Worm (Caenorhabditis elegans) whole organism, young adult: Measurements from ENCODE around the gene tag-340.
"Not testable (repeated sequence)": the region's sequence is repeated elsewhere in the genome, so short reads cannot be mapped to it uniquely, and the experiment has no call there.

Experiments
- C06A6.2 ChIP-seq: fragments of 200-800 bp; sonication (Bioruptor generic); conservative IDR thresholded peaks from 2 replicates; pipeline ENCODE4 v1.3.6; 2022; ENCODE audit warnings: missing genetic modification characterization, missing compliant biosample characterization
- C17E4.6 ChIP-seq: fragments of 200-800 bp; sonication (Bioruptor generic); IDR thresholded peaks from 2 replicates; pipeline ENCODE4 v1.3.6; 2022; ENCODE audit warnings: missing genetic modification reagents, missing genetic modification characterization, missing compliant biosample characterization
- F23B12.7 ChIP-seq: sonication (generic microtip); optimal IDR thresholded peaks from 2 replicates; lab custom pipeline; 2017; ENCODE audit warnings: missing genetic modification characterization, mild to moderate bottlenecking, missing compliant biosample characterization, antibody characterized with exemption, moderate library complexity; ENCODE audit not compliant: insufficient read depth
- F33H1.4 ChIP-seq: fragments of 200-800 bp; sonication (Bioruptor generic); IDR thresholded peaks from 2 replicates; pipeline ENCODE4 v1.3.6; 2022; ENCODE audit warnings: missing genetic modification reagents, missing genetic modification characterization, missing compliant biosample characterization
- K11D2.4 ChIP-seq: fragments of 200-800 bp; sonication (Bioruptor generic); IDR thresholded peaks from 2 replicates; pipeline ENCODE4 v1.3.6; 2022; ENCODE audit warnings: missing genetic modification reagents, missing genetic modification characterization, missing compliant biosample characterization
- Y56A3A.18 ChIP-seq: fragments of 200-800 bp; sonication (Bioruptor generic); IDR thresholded peaks from 2 replicates; pipeline ENCODE4 v1.3.6; 2022; ENCODE audit warnings: missing genetic modification reagents, missing genetic modification characterization, missing compliant biosample characterization
- Y67H2A.10 ChIP-seq: fragments of 200-800 bp; sonication (Bioruptor generic); conservative IDR thresholded peaks from 2 replicates; pipeline ENCODE4 v1.3.6; 2022; ENCODE audit warnings: missing genetic modification reagents, missing genetic modification characterization, missing compliant biosample characterization
- Y95B8A.8 ChIP-seq: fragments of 200-800 bp; sonication (Bioruptor generic); IDR thresholded peaks from 2 replicates; pipeline ENCODE4 v1.3.6; 2022; ENCODE audit warnings: missing genetic modification reagents, missing genetic modification characterization, missing compliant biosample characterization
- akir-1 ChIP-seq: fragments of 200-800 bp; sonication (Bioruptor generic); optimal IDR thresholded peaks from 2 replicates; lab custom pipeline; 2018; ENCODE audit warnings: mild to moderate bottlenecking, missing genetic modification characterization, moderate library complexity, missing compliant biosample characterization
- aptf-2 ChIP-seq: fragments of 200-800 bp; sonication (Bioruptor generic); conservative IDR thresholded peaks from 2 replicates; pipeline ENCODE4 v1.3.6; 2022; ENCODE audit warnings: missing genetic modification reagents, missing genetic modification characterization, missing compliant biosample characterization
- attf-3 ChIP-seq: fragments of 200-800 bp; sonication (Bioruptor generic); conservative IDR thresholded peaks from 2 replicates; pipeline ENCODE4 v1.3.6; 2022; ENCODE audit warnings: missing genetic modification reagents, missing genetic modification characterization, missing compliant biosample characterization
- attf-5 ChIP-seq: fragments of 200-800 bp; sonication (Bioruptor generic); optimal IDR thresholded peaks from 2 replicates; lab custom pipeline; 2018; ENCODE audit warnings: mild to moderate bottlenecking, missing genetic modification characterization, missing compliant biosample characterization
- ccch-3 ChIP-seq: fragments of 200-800 bp; sonication (Bioruptor generic); optimal IDR thresholded peaks from 2 replicates; lab custom pipeline; 2018; ENCODE audit warnings: mild to moderate bottlenecking, missing genetic modification characterization, missing compliant biosample characterization
- cebp-1 ChIP-seq, 2 experiments: fragments of 200-800 bp in 1 of 2; sonication (Bioruptor generic) in 1 of 2; sonication (generic microtip) in 1 of 2; IDR thresholded peaks in 1 of 2; optimal IDR thresholded peaks in 1 of 2; 2 replicates each; pipeline versions ENCODE4 v1.3.6 to Lab custom; 2017 to 2022; ENCODE audit warnings: missing compliant biosample characterization in 2 of 2, missing genetic modification characterization in 2 of 2, mild to moderate bottlenecking in 1 of 2, missing genetic modification reagents in 1 of 2, moderate library complexity in 1 of 2
- cebp-2 ChIP-seq: fragments of 200-800 bp; sonication (Bioruptor generic); IDR thresholded peaks from 2 replicates; pipeline ENCODE4 v1.3.6; 2022; ENCODE audit warnings: missing genetic modification characterization, missing compliant biosample characterization
- ceh-100 ChIP-seq: fragments of 200-800 bp; sonication (Bioruptor generic); IDR thresholded peaks from 2 replicates; pipeline ENCODE4 v1.3.6; 2022; ENCODE audit warnings: missing genetic modification reagents, missing genetic modification characterization, missing compliant biosample characterization
- ceh-91 ChIP-seq: fragments of 200-800 bp; sonication (Bioruptor generic); IDR thresholded peaks from 2 replicates; pipeline ENCODE4 v1.3.6; 2022; ENCODE audit warnings: missing genetic modification reagents, missing genetic modification characterization, missing compliant biosample characterization
- egrh-3 ChIP-seq: fragments of 200-800 bp; sonication (Bioruptor generic); IDR thresholded peaks from 2 replicates; pipeline ENCODE4 v1.3.6; 2022; ENCODE audit warnings: missing genetic modification reagents, missing genetic modification characterization, missing compliant biosample characterization
- him-1 ChIP-seq: sonication (generic microtip); optimal IDR thresholded peaks from 2 replicates; lab custom pipeline; 2016; ENCODE audit warnings: missing genotype, missing genetic modification reagents, missing genetic modification characterization, missing compliant biosample characterization
- hmg-1.2 ChIP-seq: fragments of 200-800 bp; sonication (Bioruptor generic); IDR thresholded peaks from 2 replicates; pipeline ENCODE4 v1.3.6; 2022; ENCODE audit warnings: missing genetic modification reagents, missing genetic modification characterization, missing compliant biosample characterization
- hrde-1 ChIP-seq: sonication (generic microtip); optimal IDR thresholded peaks from 2 replicates; lab custom pipeline; 2016; ENCODE audit warnings: missing genetic modification characterization, mild to moderate bottlenecking, missing compliant biosample characterization, moderate library complexity, missing genotype, missing genetic modification reagents, borderline replicate concordance
- lin-26 ChIP-seq: fragments of 200-800 bp; sonication (Bioruptor generic); IDR thresholded peaks from 2 replicates; pipeline ENCODE4 v1.3.6; 2022; ENCODE audit warnings: missing genetic modification reagents, missing genetic modification characterization, missing compliant biosample characterization
- lin-40 ChIP-seq: sonication (generic microtip); optimal IDR thresholded peaks from 2 replicates; lab custom pipeline; 2016; ENCODE audit warnings: missing genetic modification characterization, mild to moderate bottlenecking, missing compliant biosample characterization, missing genotype, missing genetic modification reagents
- lin-54 ChIP-seq: fragments of 200-800 bp; sonication (Bioruptor generic); optimal IDR thresholded peaks from 2 replicates; lab custom pipeline; 2018; ENCODE audit warnings: mild to moderate bottlenecking, missing genetic modification characterization, missing compliant biosample characterization
- madf-3 ChIP-seq: fragments of 200-800 bp; sonication (Bioruptor generic); IDR thresholded peaks from 2 replicates; pipeline ENCODE4 v1.3.6; 2022; ENCODE audit warnings: missing genetic modification reagents, missing genetic modification characterization, missing compliant biosample characterization
- mcd-1 ChIP-seq: fragments of 200-800 bp; sonication (Bioruptor generic); IDR thresholded peaks from 2 replicates; pipeline ENCODE4 v1.3.6; 2022; ENCODE audit warnings: missing genetic modification reagents, missing genetic modification characterization, missing compliant biosample characterization
- nfyb-1 ChIP-seq: fragments of 200-800 bp; sonication (Bioruptor generic); IDR thresholded peaks from 2 replicates; pipeline ENCODE4 v1.3.6; 2022; ENCODE audit warnings: missing genetic modification reagents, missing genetic modification characterization, missing compliant biosample characterization
- nhr-120 ChIP-seq: fragments of 200-800 bp; sonication (Bioruptor generic); IDR thresholded peaks from 2 replicates; pipeline ENCODE4 v1.3.6; 2022; ENCODE audit warnings: missing genetic modification characterization, missing compliant biosample characterization
- nhr-90 ChIP-seq: sonication (generic microtip); optimal IDR thresholded peaks from 2 replicates; lab custom pipeline; 2016; ENCODE audit warnings: missing genotype, mild to moderate bottlenecking, missing genetic modification characterization, missing compliant biosample characterization
- pbrm-1 ChIP-seq: fragments of 200-800 bp; sonication (Bioruptor generic); IDR thresholded peaks from 2 replicates; pipeline ENCODE4 v1.3.6; 2022; ENCODE audit warnings: missing genetic modification reagents, missing genetic modification characterization, missing compliant biosample characterization
- rcor-1 ChIP-seq: fragments of 200-800 bp; sonication (Bioruptor generic); IDR thresholded peaks from 2 replicates; pipeline ENCODE4 v1.3.6; 2022; ENCODE audit warnings: missing genetic modification reagents, missing genetic modification characterization, missing compliant biosample characterization
- rec-8 ChIP-seq, 2 experiments: sonication (generic microtip); optimal IDR thresholded peaks; 2 replicates each; lab custom pipeline; 2016; ENCODE audit warnings: mild to moderate bottlenecking in 2 of 2, missing genetic modification characterization in 2 of 2, missing genetic modification reagents in 2 of 2, missing genotype in 2 of 2, missing biosample characterization in 1 of 2, missing compliant biosample characterization in 1 of 2, moderate library complexity in 1 of 2
- rpc-1 ChIP-seq, 2 experiments: fragments of 150-350 bp in 1 of 2; sonication (generic microtip) in 1 of 2; optimal IDR thresholded peaks; 2 replicates each; lab custom pipeline; 2014 to 2018; ENCODE audit warnings: missing biosample characterization in 1 of 2, missing genetic modification characterization in 1 of 2, missing genetic modification reagents in 1 of 2, missing genotype in 1 of 2
- snpc-3.4 ChIP-seq: sonication (generic microtip); optimal IDR thresholded peaks from 2 replicates; lab custom pipeline; 2017; ENCODE audit warnings: missing genetic modification characterization, mild to moderate bottlenecking, missing compliant biosample characterization, antibody characterized with exemption, moderate library complexity, missing genotype, missing genetic modification reagents
- snpc-4 ChIP-seq, 5 experiments: fragments of 150-350 bp in 1 of 5; sonication (generic microtip) in 4 of 5; optimal IDR thresholded peaks; 2 replicates each; lab custom pipeline; 2014 to 2018; ENCODE audit warnings: missing genetic modification characterization in 5 of 5, missing biosample characterization in 3 of 5, antibody characterized with exemption in 2 of 5, mild to moderate bottlenecking in 2 of 5, missing compliant biosample characterization in 2 of 5, missing genotype in 2 of 5, moderate library complexity in 2 of 5, missing genetic modification reagents in 1 of 5
- zfh-2 ChIP-seq: fragments of 200-800 bp; sonication (Bioruptor generic); conservative IDR thresholded peaks from 2 replicates; pipeline ENCODE4 v1.3.6; 2022; ENCODE audit warnings: missing genetic modification reagents, missing genetic modification characterization, missing compliant biosample characterization
- ztf-18 ChIP-seq: sonication (generic microtip); optimal IDR thresholded peaks from 2 replicates; lab custom pipeline; 2016; ENCODE audit warnings: missing genotype, mild to moderate bottlenecking, missing genetic modification characterization, missing compliant biosample characterization
- ztf-26 ChIP-seq: sonication (generic microtip); optimal IDR thresholded peaks from 2 replicates; lab custom pipeline; 2017; ENCODE audit warnings: missing genetic modification characterization, missing compliant biosample characterization
- ztf-28 ChIP-seq: fragments of 200-800 bp; sonication (Bioruptor generic); IDR thresholded peaks from 2 replicates; pipeline ENCODE4 v1.3.6; 2022; ENCODE audit warnings: missing genetic modification reagents, missing genetic modification characterization, missing compliant biosample characterization

The tag-340 gene

ce11 chrIII:4920221-4920620 is 19.9 kb downstream of the tag-340 start, which contains the start of gene ula-1:
ula-1 (minus strand) TSS chrIII:4920321.
- TF ChIP-seq rec-8 (tag; optimal IDR thresholded peaks at IDR 0.05; lab: Kevin White, UChicago) (no peak), lin-54 (no peak), C17E4.6 (GFP tag; lab: Robert Waterston, UW) (no peak), snpc-3.4 (no peak)

ce11 chrIII:4922020-4922419 is 21.7 kb downstream of the tag-340 start, which contains the start of gene mmab-1:
mmab-1 (minus strand) TSS chrIII:4922114.
- TF ChIP-seq ceh-91 (0 out of 2 replicates have a peak, but pooled peaks have one; percentile 11), K11D2.4 (GFP tag; lab: Robert Waterston, UW) (peak; percentile 73), lin-40 (tag; lab: Kevin White, UChicago) (peak; percentile 27), lin-54 (peak; percentile 11), mcd-1 (peak; percentile 89), cebp-2 (GFP tag; lab: Robert Waterston, UW) (0 out of 2 replicates have a peak, but pooled peaks have one; percentile 10), egrh-3 (GFP tag; lab: Robert Waterston, UW) (peak; percentile 34), lin-26 (peak; percentile 18; the same call in 1 of the 2 replicates), snpc-4 (tag; optimal IDR thresholded peaks at IDR 0.05; lab: Kevin White, UChicago) (peak in 2 of 4 experiments; percentile 5 to 25), cebp-1 (tag; optimal IDR thresholded peaks at IDR 0.05; lab: Kevin White, UChicago) (peak; percentile 36), ceh-100 (GFP tag; lab: Robert Waterston, UW) (peak; percentile 90), hmg-1.2 (GFP tag; lab: Robert Waterston, UW) (peak; percentile 13; the same call in 1 of the 2 replicates), attf-5 (GFP tag; lab: Kevin White, UChicago) (peak; percentile 34), ztf-26 (tag; lab: Kevin White, UChicago) (peak; percentile 8), nhr-120 (0 out of 2 replicates have a peak, but pooled peaks have one; percentile 76), pbrm-1 (GFP tag; lab: Robert Waterston, UW) (peak; percentile 55; the same call in 1 of the 2 replicates), C06A6.2 (peak; percentile 84), Y95B8A.8 (GFP tag; lab: Robert Waterston, UW) (0 out of 2 replicates have a peak, but pooled peaks have one; percentile 12), Y67H2A.10 (GFP tag; lab: Robert Waterston, UW) (peak; percentile 42; the same call in 1 of the 2 replicates), nfyb-1 (peak; percentile 55), rpc-1 (optimal IDR thresholded peaks at IDR 0.05; lab: Kevin White, UChicago) (peak; percentile 15), F33H1.4 (GFP tag; lab: Robert Waterston, UW) (peak; percentile 44), ztf-18 (tag; lab: Kevin White, UChicago) (peak; percentile 6), C17E4.6 (GFP tag; lab: Robert Waterston, UW) (peak; percentile 21; the same call in 1 of the 2 replicates), attf-3 (GFP tag; lab: Robert Waterston, UW) (peak; percentile 18; the same call in 1 of the 2 replicates), zfh-2 (GFP tag; lab: Robert Waterston, UW) (0 out of 2 replicates have a peak, but pooled peaks have one; percentile 34)
- TF ChIP-seq snpc-4 (GFP tag; optimal IDR thresholded peaks at IDR 0.05; lab: Kevin White, UChicago); cebp-1 (GFP tag; IDR thresholded peaks at IDR 0.05; lab: Robert Waterston, UW); rpc-1 (tag; optimal IDR thresholded peaks at IDR 0.05; lab: Kevin White, UChicago): not testable (repeated sequence)

- TF ChIP-seq zfh-2 (GFP tag; lab: Robert Waterston, UW), result no peak
- TF ChIP-seq, all 124 proteins: peak for 0
Observed at ce11 chrIII:4924134-4924533, 23.8 kb downstream of the tag-340 start.

DNA sequence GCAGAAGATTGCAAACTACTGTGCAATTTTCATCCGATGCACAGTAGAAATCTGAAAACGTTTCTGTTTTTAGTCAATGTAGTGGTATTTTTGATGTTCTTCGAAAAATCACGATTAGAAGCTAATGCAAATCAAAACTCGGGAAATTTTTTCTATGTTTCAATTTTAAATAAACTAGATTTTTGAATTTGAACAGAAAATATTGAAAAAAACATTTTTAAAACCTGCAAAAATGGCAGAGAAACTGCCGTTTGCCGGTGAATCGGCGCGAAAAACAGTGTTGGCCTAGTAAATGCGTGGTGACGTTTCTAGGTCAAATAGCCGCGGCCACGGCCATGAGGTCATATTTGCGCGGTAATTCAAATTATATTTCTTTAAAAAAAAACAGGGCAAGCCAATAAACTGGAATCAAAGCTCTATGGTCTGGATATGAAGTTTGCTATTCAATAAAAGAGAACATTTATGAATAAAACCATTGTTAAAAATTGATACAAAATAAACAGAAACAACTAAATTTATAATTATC is 29.9 kb downstream of the tag-340 start, which contains the start of gene set-2:
set-2 (minus strand) TSS at position 51 of the 526 bp plus-strand sequence.
- TF ChIP-seq F23B12.7, result no peak
- no peak for TF ChIP-seq Y56A3A.18 (GFP tag; lab: Robert Waterston, UW)
- peak; percentile 89 for TF ChIP-seq madf-3 (GFP tag; lab: Robert Waterston, UW)
- peak; percentile 3 for TF ChIP-seq him-1 (tag; lab: Kevin White, UChicago)
- 0 out of 2 replicates have a peak, but pooled peaks have one; percentile 30 for TF ChIP-seq zfh-2 (GFP tag; lab: Robert Waterston, UW)
- peak; percentile 81 for TF ChIP-seq rcor-1
- TF ChIP-seq pbrm-1 (GFP tag; lab: Robert Waterston, UW), result peak; percentile 65; the same call in 1 of the 2 replicates
- TF ChIP-seq hrde-1 (tag; lab: Kevin White, UChicago), result peak; percentile 45
- no peak for TF ChIP-seq nhr-90
- no peak for TF ChIP-seq akir-1 (GFP tag; lab: Kevin White, UChicago)
- TF ChIP-seq ztf-26 (tag; lab: Kevin White, UChicago), result no peak
- TF ChIP-seq aptf-2 (GFP tag; lab: Robert Waterston, UW), result 0 out of 2 replicates have a peak, but pooled peaks have one; percentile 41
- TF ChIP-seq ccch-3 (GFP tag; lab: Kevin White, UChicago), result no peak
- peak; percentile 81; the same call in 1 of the 2 replicates for TF ChIP-seq ztf-28 (GFP tag; lab: Robert Waterston, UW)
- TF ChIP-seq C06A6.2, result no peak
